Worm (Caenorhabditis elegans): Measurements from ENCODE around the gene wdr-5.1.

Gene wdr-5.1

ce11 chrIII:3719564-3719963 is 14.5 kb downstream of the wdr-5.1 start, which contains the start of gene C14B1.8 (continued):
- no peak for TF ChIP-seq K12H6.12 (tag; optimal IDR thresholded peaks at IDR 0.05)
- TF ChIP-seq fkh-3 (tag; optimal IDR thresholded peaks at IDR 0.05) = no peak
- no peak for TF ChIP-seq chd-7 (tag; optimal IDR thresholded peaks at IDR 0.05)
- TF ChIP-seq sptf-2 (GFP tag; optimal IDR thresholded peaks at IDR 0.05) = no peak
- TF ChIP-seq let-526 (GFP tag; IDR thresholded peaks at IDR 0.05) = no peak
- TF ChIP-seq F49E8.2 (tag; optimal IDR thresholded peaks at IDR 0.05; ENCODE audit: insufficient read depth) = peak; percentile 12
- peak; percentile 61 for TF ChIP-seq unc-130 (GFP tag; optimal IDR thresholded peaks at IDR 0.05)
- TF ChIP-seq hsf-1 (GFP tag; IDR thresholded peaks at IDR 0.05) = peak; percentile 45; the same call in 1 of the 2 replicates
- peak; percentile 74 for TF ChIP-seq him-1 (tag; optimal IDR thresholded peaks at IDR 0.05)
- TF ChIP-seq F55B11.4 (tag; optimal IDR thresholded peaks at IDR 0.05; ENCODE audit: borderline replicate concordance, insufficient read depth) = no peak
- TF ChIP-seq ekl-4 (GFP tag; IDR thresholded peaks at IDR 0.05) = 0 out of 2 replicates have a peak, but pooled peaks have one; percentile 23
- no peak for TF ChIP-seq snpc-4 (GFP tag; optimal IDR thresholded peaks at IDR 0.05)
- TF ChIP-seq snpc-4 (tag; optimal IDR thresholded peaks at IDR 0.05) = no peak
- TF ChIP-seq nhr-179 (tag; optimal IDR thresholded peaks at IDR 0.05) = no peak
- no peak for TF ChIP-seq Y53F4B.3 (GFP tag; IDR thresholded peaks at IDR 0.05)
- 0 out of 2 replicates have a peak, but pooled peaks have one; percentile 36 for TF ChIP-seq attf-6 (GFP tag; IDR thresholded peaks at IDR 0.05)

- TF ChIP-seq madf-6 (GFP tag; IDR thresholded peaks at IDR 0.05) (peak; percentile 61; the same call in 1 of the 2 replicates), F33H1.4 (GFP tag; IDR thresholded peaks at IDR 0.05) (peak; percentile 54), lsl-1 (GFP tag; optimal IDR thresholded peaks at IDR 0.05) (peak; percentile 45), fkh-3 (tag; optimal IDR thresholded peaks at IDR 0.05) (no peak), B0336.3 (GFP tag; IDR thresholded peaks at IDR 0.05) (no peak), let-526 (GFP tag; IDR thresholded peaks at IDR 0.05) (no peak), F10E7.11 (tag; optimal IDR thresholded peaks at IDR 0.05) (no peak), nhr-120 (GFP tag; IDR thresholded peaks at IDR 0.05) (no peak), lin-35 (GFP tag; optimal IDR thresholded peaks at IDR 0.05) (no peak), lin-54 (GFP tag; optimal IDR thresholded peaks at IDR 0.05) (peak; percentile 63), F57C9.4 (tag; optimal IDR thresholded peaks at IDR 0.05) (no peak), hmg-20 (GFP tag; IDR thresholded peaks at IDR 0.05) (no peak), ets-4 (GFP tag; optimal IDR thresholded peaks at IDR 0.05) (no peak), hsf-1 (GFP tag; IDR thresholded peaks at IDR 0.05) (peak; percentile 88), ekl-4 (GFP tag; IDR thresholded peaks at IDR 0.05) (no peak), D2030.7 (GFP tag; IDR thresholded peaks at IDR 0.05) (peak; percentile 56), ama-1 (optimal IDR thresholded peaks at IDR 0.05) (no peak), ama-1 (GFP tag; optimal IDR thresholded peaks at IDR 0.05) (peak in 1 of 2 experiments; percentile 12), madf-8 (GFP tag; conservative IDR thresholded peaks at IDR 0.05) (peak; percentile 60), efl-1 (GFP tag; optimal IDR thresholded peaks at IDR 0.05) (peak; percentile 79), snpc-3.4 (tag; optimal IDR thresholded peaks at IDR 0.05) (peak; percentile 65), tbp1 (GFP tag; optimal IDR thresholded peaks at IDR 0.05) (peak; percentile 4), T26A5.8 (tag; optimal IDR thresholded peaks at IDR 0.05) (no peak)
These were observed 18.6 kb downstream of the wdr-5.1 start for ce11 chrIII:3723726-3724125.

ce11 chrIII:3724880-3725279 is 19.8 kb downstream of the wdr-5.1 start, which contains the start of gene C14B1.12:
Gene C14B1.12, minus strand, starts transcription at chrIII:3724980.
- TF ChIP-seq hrde-1 (tag; optimal IDR thresholded peaks at IDR 0.05; ENCODE audit: borderline replicate concordance) = no peak
- TF ChIP-seq mcd-1 (GFP tag; IDR thresholded peaks at IDR 0.05) = no peak
- peak; percentile 60; the same call in 1 of the 2 replicates for TF ChIP-seq ekl-4 (GFP tag; IDR thresholded peaks at IDR 0.05)
- TF ChIP-seq T26A5.8 (tag; optimal IDR thresholded peaks at IDR 0.05) = no peak

All from whole organism, young adult.